Worm (Caenorhabditis elegans): ENCODE measurements around the gene eyg-1.

eyg-1 gene

DNA sequence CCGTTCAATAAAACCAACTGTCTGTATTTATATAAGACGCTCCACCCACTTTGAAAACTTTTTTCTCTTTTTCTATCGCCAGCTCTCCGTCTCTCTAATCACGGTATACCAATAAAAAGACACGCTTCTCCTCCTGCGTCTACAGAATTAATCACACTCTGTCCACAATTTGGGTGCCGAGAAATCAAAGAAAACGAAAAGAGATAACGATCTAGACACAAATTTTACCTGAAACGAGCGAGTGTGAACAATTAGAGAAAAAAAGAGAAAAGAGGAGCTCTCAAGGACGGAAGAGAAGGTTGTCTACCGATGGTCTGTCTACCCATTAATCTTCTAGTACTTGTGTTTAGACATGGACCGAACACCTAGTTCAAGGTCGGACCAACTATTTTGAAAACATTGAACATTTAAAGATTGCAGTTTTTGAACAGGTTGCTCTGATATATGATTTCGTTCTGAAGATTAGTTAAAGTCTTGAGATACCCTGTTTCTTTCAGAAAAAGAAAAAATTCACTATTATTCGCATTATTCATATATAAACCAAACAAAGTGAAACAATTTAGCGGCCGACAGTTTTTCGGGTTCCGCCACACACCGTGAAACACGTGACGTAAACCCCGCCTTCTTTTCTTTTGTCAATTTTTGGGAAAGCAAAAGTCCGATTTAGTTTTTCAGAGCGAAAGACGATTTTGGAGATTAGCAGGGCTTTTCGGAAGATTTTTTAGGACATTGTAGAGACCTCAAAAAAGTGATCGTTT is 40.2 kb downstream of the eyg-1 start, which contains the start of gene cyp-13A2:
Gene cyp-13A2 (minus strand): TSS at position 235 of the 758 bp plus-strand sequence.
- TF ChIP-seq C38D4.7 (GFP tag; optimal IDR thresholded peaks at IDR 0.05) (no peak), ceh-34 (tag; optimal IDR thresholded peaks at IDR 0.05) (no peak), ceh-6 (GFP tag; optimal IDR thresholded peaks at IDR 0.05) (no peak), ama-1 (optimal IDR thresholded peaks at IDR 0.05) (no peak), ceh-18 (tag; optimal IDR thresholded peaks at IDR 0.05) (no peak), rnt-1 (tag; optimal IDR thresholded peaks at IDR 0.05) (peak; percentile 2), mec-3 (tag; optimal IDR thresholded peaks at IDR 0.05; ENCODE audit: borderline replicate concordance) (no peak), npax-4 (tag; optimal IDR thresholded peaks at IDR 0.05) (no peak), T23F11.4 (GFP tag; optimal IDR thresholded peaks at IDR 0.05) (no peak), ttx-3 (tag; optimal IDR thresholded peaks at IDR 0.05) (no peak), fkh-10 (GFP tag; optimal IDR thresholded peaks at IDR 0.05) (no peak), elt-2 (tag; optimal IDR thresholded peaks at IDR 0.05) (peak; percentile 30), ceh-19 (GFP tag; optimal IDR thresholded peaks at IDR 0.05) (no peak), unc-42 (tag; optimal IDR thresholded peaks at IDR 0.05) (no peak), pat-9 (tag; optimal IDR thresholded peaks at IDR 0.05) (no peak), unc-86 (tag; optimal IDR thresholded peaks at IDR 0.05) (no peak), ahr-1 (tag; optimal IDR thresholded peaks at IDR 0.05) (no peak), hlh-8 (tag; optimal IDR thresholded peaks at IDR 0.05) (no peak), ceh-30 (tag; optimal IDR thresholded peaks at IDR 0.05) (no peak), Y22D7AL.16 (tag; optimal IDR thresholded peaks at IDR 0.05) (no peak), nhr-232 (tag; optimal IDR thresholded peaks at IDR 0.05) (no peak), sox-2 (GFP tag; IDR thresholded peaks at IDR 0.05) (no peak), fax-1 (tag; optimal IDR thresholded peaks at IDR 0.05) (no peak), zip-5 (tag; optimal IDR thresholded peaks at IDR 0.05) (no peak), madf-2 (tag; optimal IDR thresholded peaks at IDR 0.05) (no peak), ceh-31 (tag; optimal IDR thresholded peaks at IDR 0.05) (no peak), dve-1 (tag; optimal IDR thresholded peaks at IDR 0.05) (no peak), sox-4 (tag; optimal IDR thresholded peaks at IDR 0.05) (no peak), ztf-16 (tag; optimal IDR thresholded peaks at IDR 0.05) (no peak), nhr-11 (tag; optimal IDR thresholded peaks at IDR 0.05) (peak; percentile 13), ceh-22 (tag; optimal IDR thresholded peaks at IDR 0.05) (no peak), hlh-30 (tag; optimal IDR thresholded peaks at IDR 0.05; ENCODE audit: insufficient read depth) (peak; percentile 24), elt-4 (tag; optimal IDR thresholded peaks at IDR 0.05) (no peak), pha-2 (tag; optimal IDR thresholded peaks at IDR 0.05) (no peak)

DNA sequence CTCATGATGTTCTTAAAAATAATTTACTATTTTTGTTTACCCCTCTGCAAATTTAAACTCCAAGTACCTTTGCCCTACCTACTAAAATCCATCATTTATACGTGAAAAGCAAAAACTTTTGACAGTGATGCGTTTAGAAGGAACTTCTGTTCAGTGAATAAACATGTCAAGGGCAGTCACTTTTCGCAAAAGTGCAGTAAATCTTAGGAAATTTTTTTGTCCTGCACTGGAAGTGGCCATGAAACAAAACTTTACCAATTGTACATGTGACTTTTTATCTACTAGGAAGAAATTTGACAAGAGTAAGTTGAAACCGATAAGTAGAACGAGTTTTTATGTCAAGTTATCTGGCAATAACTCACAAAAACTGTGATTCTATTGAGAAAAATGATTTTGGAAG is 41.5 kb downstream of the eyg-1 start:
- TF ChIP-seq ahr-1 (tag; optimal IDR thresholded peaks at IDR 0.05) (no peak), unc-3 (GFP tag; conservative IDR thresholded peaks at IDR 0.05) (no peak), unc-3 (tag; optimal IDR thresholded peaks at IDR 0.05) (no peak), sox-4 (tag; optimal IDR thresholded peaks at IDR 0.05) (no peak)

DNA sequence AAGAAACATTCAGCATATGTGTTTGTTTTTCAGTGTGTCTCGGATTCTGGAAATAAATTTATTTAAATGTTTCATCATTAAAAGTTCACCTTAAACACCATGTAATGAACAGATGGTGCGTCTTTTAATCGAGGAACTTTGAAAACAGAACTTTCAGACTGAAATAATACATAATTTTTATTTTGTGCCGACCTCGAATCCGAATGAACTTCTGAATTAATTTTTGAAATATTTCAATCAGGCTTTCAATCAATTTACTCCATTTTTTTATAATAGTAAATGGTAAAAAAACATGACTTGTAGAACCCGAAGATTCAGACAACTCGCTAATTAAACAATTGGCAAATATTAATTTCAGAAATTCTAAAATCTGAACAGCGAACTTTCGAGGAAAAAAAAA is 45.4 kb downstream of the eyg-1 start, which contains the start of gene T10B9.14:
Gene T10B9.14 (minus strand): TSS at position 101 of the 400 bp plus-strand sequence.
- no peak for TF ChIP-seq unc-3 (GFP tag; conservative IDR thresholded peaks at IDR 0.05)
- no peak for TF ChIP-seq unc-3 (tag; optimal IDR thresholded peaks at IDR 0.05)
- no peak for TF ChIP-seq ztf-16 (tag; optimal IDR thresholded peaks at IDR 0.05)
- TF ChIP-seq fax-1 (tag; optimal IDR thresholded peaks at IDR 0.05) = no peak
- TF ChIP-seq fkh-10 (GFP tag; optimal IDR thresholded peaks at IDR 0.05) = no peak
- TF ChIP-seq ceh-19 (GFP tag; optimal IDR thresholded peaks at IDR 0.05) = no peak
- no peak for TF ChIP-seq dve-1 (tag; optimal IDR thresholded peaks at IDR 0.05)
- TF ChIP-seq lin-11 (tag; optimal IDR thresholded peaks at IDR 0.05) = no peak

DNA sequence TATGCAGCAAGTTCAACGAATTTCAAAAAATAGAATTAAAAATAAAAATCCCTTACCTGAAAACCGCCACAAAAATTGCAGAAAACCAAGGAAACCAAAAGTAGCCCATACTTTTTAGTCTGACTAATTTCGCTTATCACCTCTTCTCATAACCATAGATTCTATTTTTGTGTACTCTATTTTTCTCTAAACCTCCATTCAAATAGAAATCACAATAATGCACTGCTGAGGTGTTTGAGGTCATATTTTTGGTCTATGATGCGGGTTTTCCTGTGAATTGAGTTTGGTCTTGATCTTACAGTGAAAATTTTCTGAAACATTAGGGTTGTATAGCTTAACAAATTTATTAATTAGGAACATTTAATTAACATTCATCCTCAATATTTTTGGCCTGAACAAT is 45.9 kb downstream of the eyg-1 start, which contains the start of gene cyp-13A1:
Gene cyp-13A1 (minus strand): TSS at position 156 of the 400 bp plus-strand sequence.
- TF ChIP-seq nhr-232 (tag; optimal IDR thresholded peaks at IDR 0.05) (no peak), pros-1 (tag; optimal IDR thresholded peaks at IDR 0.05) (no peak), elt-2 (tag; optimal IDR thresholded peaks at IDR 0.05) (peak; percentile 10)
